Fruit fly (Drosophila melanogaster): ENCODE results near the gene CG10616.

CG10616 gene

dm6 chr3L:12489952-12490351 lies 18.4 kb downstream of the CG10616 start (continued):
- TF ChIP-seq chinmo (GFP tag; IDR thresholded peaks at IDR 0.05; ENCODE audit: partially characterized antibody), result peak; percentile 79; the same call in 3 of the 4 replicates
- TF ChIP-seq run (tag; optimal IDR thresholded peaks at IDR 0.05), result no peak
- TF ChIP-seq corto (GFP tag; optimal IDR thresholded peaks at IDR 0.05), result peak; percentile 12
- peak; percentile 78 for TF ChIP-seq grn (GFP tag; optimal IDR thresholded peaks at IDR 0.05)
- no peak for TF ChIP-seq CG11085 (GFP tag; IDR thresholded peaks at IDR 0.05)
- TF ChIP-seq yki (optimal IDR thresholded peaks at IDR 0.05), result peak; percentile 59
- no peak for TF ChIP-seq CG10431 (GFP tag; optimal IDR thresholded peaks at IDR 0.05)
- TF ChIP-seq CG6175 (GFP tag; IDR thresholded peaks at IDR 0.05), result 0 out of 3 replicates have a peak, but pooled peaks have one; percentile 17
- TF ChIP-seq inv (GFP tag; IDR thresholded peaks at IDR 0.05; ENCODE audit: partially characterized antibody), result no peak
- TF ChIP-seq scrt (GFP tag; optimal IDR thresholded peaks at IDR 0.05), result no peak
- TF ChIP-seq TFAM (GFP tag; optimal IDR thresholded peaks at IDR 0.05), result no peak
- no peak for TF ChIP-seq fd102C (GFP tag; optimal IDR thresholded peaks at IDR 0.05)
- TF ChIP-seq Hand (GFP tag; optimal IDR thresholded peaks at IDR 0.05), result no peak
- TF ChIP-seq CG1792 (GFP tag; optimal IDR thresholded peaks at IDR 0.05), result no peak
- no peak for TF ChIP-seq CG8359 (GFP tag; optimal IDR thresholded peaks at IDR 0.05; ENCODE audit: borderline replicate concordance)
- TF ChIP-seq CG13424 (tag; optimal IDR thresholded peaks at IDR 0.05), result no peak
- TF ChIP-seq Sry-β (GFP tag; optimal IDR thresholded peaks at IDR 0.05), result no peak
- TF ChIP-seq CG16779 (GFP tag; IDR thresholded peaks at IDR 0.05), result no peak
- no peak for TF ChIP-seq gcm (GFP tag; optimal IDR thresholded peaks at IDR 0.05)
- TF ChIP-seq gsb (GFP tag; IDR thresholded peaks at IDR 0.05), result no peak
- TF ChIP-seq tgo (GFP tag; IDR thresholded peaks at IDR 0.05), result no peak
- TF ChIP-seq gt (GFP tag; IDR thresholded peaks at IDR 0.05), result no peak
- no peak for TF ChIP-seq jigr1 (GFP tag; IDR thresholded peaks at IDR 0.05)
- TF ChIP-seq crp (GFP tag; optimal IDR thresholded peaks at IDR 0.05), result peak in 1 of 2 experiments; percentile 63
- TF ChIP-seq CG30403 (GFP tag; optimal IDR thresholded peaks at IDR 0.05), result no peak
- TF ChIP-seq CG11247 (GFP tag; IDR thresholded peaks at IDR 0.05), result no peak
- no peak for TF ChIP-seq zfh2 (GFP tag; optimal IDR thresholded peaks at IDR 0.05)
- no peak for TF ChIP-seq gro (GFP tag; optimal IDR thresholded peaks at IDR 0.05)
- peak in 1 of 2 experiments; percentile 97 for TF ChIP-seq Pdp1 (GFP tag; optimal IDR thresholded peaks at IDR 0.05)
- TF ChIP-seq Ssrp (tag; optimal IDR thresholded peaks at IDR 0.05), result no peak
- TF ChIP-seq CG6791 (GFP tag; IDR thresholded peaks at IDR 0.05; ENCODE audit: partially characterized antibody), result no peak
- no peak for TF ChIP-seq sug (tag; optimal IDR thresholded peaks at IDR 0.05)
- TF ChIP-seq stc (GFP tag; IDR thresholded peaks at IDR 0.05), result no peak; the same call in 1 of the 2 replicates
- no peak for TF ChIP-seq psq (GFP tag; optimal IDR thresholded peaks at IDR 0.05)
- TF ChIP-seq Drgx (GFP tag; IDR thresholded peaks at IDR 0.05), result no peak
- no peak for TF ChIP-seq CG2712 (tag; optimal IDR thresholded peaks at IDR 0.05)
- 0 out of 3 replicates have a peak, but pooled peaks have one; percentile 5 for TF ChIP-seq otp (GFP tag; IDR thresholded peaks at IDR 0.05)
- peak; percentile 69 for TF ChIP-seq lbe (GFP tag; optimal IDR thresholded peaks at IDR 0.05)
- TF ChIP-seq sim (GFP tag; IDR thresholded peaks at IDR 0.05), result 0 out of 2 replicates have a peak, but pooled peaks have one; percentile 23
- 0 out of 2 replicates have a peak, but pooled peaks have one; percentile 15 for TF ChIP-seq ato (GFP tag; IDR thresholded peaks at IDR 0.05; ENCODE audit: partially characterized antibody)
- no peak for TF ChIP-seq Hmx (GFP tag; optimal IDR thresholded peaks at IDR 0.05)
- TF ChIP-seq CG12769 (tag; optimal IDR thresholded peaks at IDR 0.05), result no peak
- no peak for TF ChIP-seq CG3065 (GFP tag; optimal IDR thresholded peaks at IDR 0.05)
- TF ChIP-seq dpn (GFP tag; optimal IDR thresholded peaks at IDR 0.05), result no peak
